Fruit fly (Drosophila melanogaster) whole organism, prepupa: Measurements from ENCODE around the gene Zcchc7.

Experiments used
- CG34406 ChIP-seq: fragments of 200-800 bp; sonication (Bioruptor generic); optimal IDR thresholded peaks from 3 replicates; lab custom pipeline; 2016; ENCODE audit warnings: missing biosample characterization, missing genetic modification characterization
- CG6854 ChIP-seq: fragments of 200-800 bp; sonication (Bioruptor generic); optimal IDR thresholded peaks from 2 replicates; lab custom pipeline; 2017; ENCODE audit warnings: missing biosample characterization, mild to moderate bottlenecking, missing genetic modification characterization
- Ets96B ChIP-seq: fragments of 200-800 bp; optimal IDR thresholded peaks from 2 replicates; lab custom pipeline; 2019; ENCODE audit warnings: missing biosample characterization, mild to moderate bottlenecking, missing genetic modification characterization, moderate library complexity
- Hr39 ChIP-seq: fragments of 200-800 bp; sonication (Bioruptor generic); optimal IDR thresholded peaks from 2 replicates; lab custom pipeline; 2016; ENCODE audit warnings: missing biosample characterization, missing genetic modification characterization
- eg ChIP-seq: fragments of 200-800 bp; sonication (Bioruptor generic); IDR thresholded peaks from 3 replicates; pipeline ENCODE4 v1.3.6; 2022; ENCODE audit warnings: missing biosample characterization, missing genetic modification characterization
- esn ChIP-seq: fragments of 200-800 bp; sonication (Bioruptor generic); optimal IDR thresholded peaks from 2 replicates; lab custom pipeline; 2016; ENCODE audit warnings: missing biosample characterization, mild to moderate bottlenecking, missing genetic modification characterization, moderate library complexity
- fkh ChIP-seq: fragments of 200-800 bp; sonication (Bioruptor generic); optimal IDR thresholded peaks from 3 replicates; lab custom pipeline; 2017; ENCODE audit warnings: missing biosample characterization, mild to moderate bottlenecking, missing genetic modification characterization, moderate library complexity

dm6 chr3L:16845607-16846277 is 556 bp downstream of the Zcchc7 start, which contains the start of gene CG32161:
- TF ChIP-seq eg (GFP tag; lab: Robert Waterston, UW) = no peak
- TF ChIP-seq CG34406 = no peak
- no peak for TF ChIP-seq Ets96B (tag; lab: Kevin White, UChicago)
- no peak for TF ChIP-seq esn (GFP tag; lab: Kevin White, UChicago)
- no peak for TF ChIP-seq Hr39 (GFP tag; lab: Kevin White, UChicago)
- TF ChIP-seq fkh = no peak
- no peak for TF ChIP-seq CG6854
